Fruit fly (Drosophila melanogaster): Measurements from ENCODE around the gene CG18213.

Gene CG18213

DNA sequence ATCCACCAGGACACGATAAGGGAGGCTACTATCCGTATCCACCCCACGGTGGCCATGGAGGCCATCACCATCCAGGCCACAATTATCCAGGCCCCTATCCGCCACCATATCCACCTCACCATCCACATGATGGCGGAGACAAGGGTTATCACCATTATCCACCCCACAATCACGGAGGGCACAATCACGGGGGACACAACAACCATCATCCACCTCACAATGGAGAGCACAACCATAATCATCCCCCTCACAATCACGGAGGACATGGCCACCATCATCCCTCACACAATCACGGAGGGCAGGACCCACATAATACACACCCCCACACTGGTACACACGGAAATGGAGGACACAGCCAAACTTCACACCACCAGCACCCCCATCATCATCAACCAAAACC, 10.2 kb downstream of the CG18213 start:
- TF ChIP-seq Pif1B (GFP tag; optimal IDR thresholded peaks at IDR 0.05) (no peak), CG14655 (GFP tag; optimal IDR thresholded peaks at IDR 0.05) (no peak), D1 (tag; optimal IDR thresholded peaks at IDR 0.05) (no peak)

- no peak for TF ChIP-seq CG34367 (tag; optimal IDR thresholded peaks at IDR 0.05)
- TF ChIP-seq CG15710 (tag; optimal IDR thresholded peaks at IDR 0.05) = no peak
- no peak for TF ChIP-seq CG12605 (GFP tag; IDR thresholded peaks at IDR 0.05)
- TF ChIP-seq CG13204 (GFP tag; optimal IDR thresholded peaks at IDR 0.05) = no peak
- no peak for TF ChIP-seq D1 (tag; optimal IDR thresholded peaks at IDR 0.05)
- TF ChIP-seq CG14655 (GFP tag; optimal IDR thresholded peaks at IDR 0.05) = no peak
- TF ChIP-seq rn (GFP tag; IDR thresholded peaks at IDR 0.05) = no peak
- no peak for TF ChIP-seq CG10348 (GFP tag; IDR thresholded peaks at IDR 0.05)
- no peak for TF ChIP-seq gl (tag; optimal IDR thresholded peaks at IDR 0.05)
These were observed 11.6 kb downstream of the CG18213 start, which contains the start of gene CG5225 for dm6 chr3R:17028393-17028792. TSS of gene CG5225 (plus strand) at chr3R:17028693.

DNA sequence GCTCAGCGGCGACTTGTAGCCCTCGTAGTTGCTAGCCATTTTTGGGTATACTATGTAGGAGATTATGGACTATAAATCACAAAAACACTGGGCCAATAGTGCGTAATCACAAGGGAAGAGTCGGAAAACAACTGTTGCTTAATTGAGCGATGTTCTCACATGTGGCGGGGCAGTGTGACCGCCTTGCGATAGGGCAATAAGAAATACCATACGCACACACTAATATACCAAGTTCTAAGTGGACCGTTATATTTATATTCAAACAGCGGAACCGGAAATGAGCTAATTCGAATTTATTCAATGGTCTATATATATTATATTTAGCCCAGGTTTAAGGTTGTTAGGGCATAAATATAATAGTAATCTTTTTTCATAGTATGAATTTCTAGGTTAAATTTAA, 19.0 kb downstream of the CG18213 start, which contains the start of gene Adsl:
Gene Adsl (minus strand): TSS at position 165 of the 400 bp plus-strand sequence.
- no peak for TF ChIP-seq fd96Ca (GFP tag; IDR thresholded peaks at IDR 0.05)
- no peak for TF ChIP-seq CG9948 (tag; optimal IDR thresholded peaks at IDR 0.05)
- TF ChIP-seq CG8159 (tag; optimal IDR thresholded peaks at IDR 0.05) = peak; percentile 39
- TF ChIP-seq rn (GFP tag; IDR thresholded peaks at IDR 0.05) = no peak
- no peak for TF ChIP-seq CG17806 (tag; optimal IDR thresholded peaks at IDR 0.05)
- TF ChIP-seq CG13204 (GFP tag; optimal IDR thresholded peaks at IDR 0.05) = no peak
- TF ChIP-seq Snoo (tag; optimal IDR thresholded peaks at IDR 0.05) = peak; percentile 79
- TF ChIP-seq gl (tag; optimal IDR thresholded peaks at IDR 0.05) = no peak
- peak; percentile 78 for TF ChIP-seq CG12605 (GFP tag; IDR thresholded peaks at IDR 0.05)
- TF ChIP-seq CG32121 (GFP tag; IDR thresholded peaks at IDR 0.05) = no peak
- no peak for TF ChIP-seq EcR (GFP tag; optimal IDR thresholded peaks at IDR 0.05)
- peak; percentile 9 for TF ChIP-seq CG8301 (tag; optimal IDR thresholded peaks at IDR 0.05)
- TF ChIP-seq CG15710 (tag; optimal IDR thresholded peaks at IDR 0.05) = no peak
- TF ChIP-seq Ets98B (GFP tag; IDR thresholded peaks at IDR 0.05) = no peak
- peak; percentile 53 for TF ChIP-seq CG4496 (GFP tag; IDR thresholded peaks at IDR 0.05)
- TF ChIP-seq CG34367 (tag; optimal IDR thresholded peaks at IDR 0.05) = no peak
- TF ChIP-seq CG14655 (GFP tag; optimal IDR thresholded peaks at IDR 0.05) = no peak
- TF ChIP-seq D1 (tag; optimal IDR thresholded peaks at IDR 0.05) = peak; percentile 61
- TF ChIP-seq Pif1A (GFP tag; optimal IDR thresholded peaks at IDR 0.05) = peak; percentile 59
- no peak for TF ChIP-seq CG10348 (GFP tag; IDR thresholded peaks at IDR 0.05)
- TF ChIP-seq Pif1B (GFP tag; optimal IDR thresholded peaks at IDR 0.05) = peak; percentile 8

dm6 chr3R:17018902-17019527, 21.0 kb downstream of the CG18213 start:
- peak; percentile 47 for TF ChIP-seq CG14655 (GFP tag; optimal IDR thresholded peaks at IDR 0.05)
- no peak for TF ChIP-seq D1 (tag; optimal IDR thresholded peaks at IDR 0.05)
- peak; percentile 33 for TF ChIP-seq CG13204 (GFP tag; optimal IDR thresholded peaks at IDR 0.05)
- TF ChIP-seq EcR (GFP tag; optimal IDR thresholded peaks at IDR 0.05) = peak; percentile 76
- TF ChIP-seq rn (GFP tag; IDR thresholded peaks at IDR 0.05) = no peak
- peak; percentile 51 for TF ChIP-seq CG8159 (tag; optimal IDR thresholded peaks at IDR 0.05)
- no peak for TF ChIP-seq CG32121 (GFP tag; IDR thresholded peaks at IDR 0.05)
- peak; percentile 22 for TF ChIP-seq CG17806 (tag; optimal IDR thresholded peaks at IDR 0.05)
- TF ChIP-seq CG15710 (tag; optimal IDR thresholded peaks at IDR 0.05) = no peak
- no peak for TF ChIP-seq CG10348 (GFP tag; IDR thresholded peaks at IDR 0.05)
- TF ChIP-seq fd96Ca (GFP tag; IDR thresholded peaks at IDR 0.05) = no peak
- TF ChIP-seq CG8301 (tag; optimal IDR thresholded peaks at IDR 0.05) = peak; percentile 8
- no peak for TF ChIP-seq Pif1B (GFP tag; optimal IDR thresholded peaks at IDR 0.05)
- TF ChIP-seq Pif1A (GFP tag; optimal IDR thresholded peaks at IDR 0.05) = peak; percentile 6
- no peak for TF ChIP-seq CG34367 (tag; optimal IDR thresholded peaks at IDR 0.05)
- TF ChIP-seq CG12605 (GFP tag; IDR thresholded peaks at IDR 0.05) = no peak
- peak; percentile 53 for TF ChIP-seq gl (tag; optimal IDR thresholded peaks at IDR 0.05)
- no peak for TF ChIP-seq Snoo (tag; optimal IDR thresholded peaks at IDR 0.05)
- TF ChIP-seq CG4496 (GFP tag; IDR thresholded peaks at IDR 0.05) = 0 out of 3 replicates have a peak, but pooled peaks have one; percentile 17
- TF ChIP-seq CG9948 (tag; optimal IDR thresholded peaks at IDR 0.05) = peak; percentile 19
- no peak for TF ChIP-seq Ets98B (GFP tag; IDR thresholded peaks at IDR 0.05)

dm6 chr3R:17016193-17016592, 23.8 kb downstream of the CG18213 start:
- TF ChIP-seq fd96Ca (GFP tag; IDR thresholded peaks at IDR 0.05) = no peak
- TF ChIP-seq CG32121 (GFP tag; IDR thresholded peaks at IDR 0.05) = no peak
- TF ChIP-seq rn (GFP tag; IDR thresholded peaks at IDR 0.05) = no peak
- no peak for TF ChIP-seq CG15710 (tag; optimal IDR thresholded peaks at IDR 0.05)
- TF ChIP-seq CG8301 (tag; optimal IDR thresholded peaks at IDR 0.05) = no peak

dm6 chr3R:17014276-17014675, 25.7 kb downstream of the CG18213 start, which contains the start of gene Pxd:
TSS of gene Pxd (plus strand) at chr3R:17014576.
- 0 out of 3 replicates have a peak, but pooled peaks have one; percentile 31 for TF ChIP-seq CG4496 (GFP tag; IDR thresholded peaks at IDR 0.05)
- no peak for TF ChIP-seq CG34367 (tag; optimal IDR thresholded peaks at IDR 0.05)

dm6 chr3R:17008675-17009022, 31.4 kb downstream of the CG18213 start:
- no peak for TF ChIP-seq EcR (GFP tag; optimal IDR thresholded peaks at IDR 0.05)
- no peak for TF ChIP-seq CG32121 (GFP tag; IDR thresholded peaks at IDR 0.05)
- no peak for TF ChIP-seq fd96Ca (GFP tag; IDR thresholded peaks at IDR 0.05)
- TF ChIP-seq CG8159 (tag; optimal IDR thresholded peaks at IDR 0.05) = no peak
- TF ChIP-seq Pif1A (GFP tag; optimal IDR thresholded peaks at IDR 0.05) = no peak
- no peak for TF ChIP-seq CG34367 (tag; optimal IDR thresholded peaks at IDR 0.05)

Data from whole organism, pupa.